Worm (Caenorhabditis elegans) whole organism, mixed stage, embryonic: ENCODE measurements around the gene K11G12.6.

Source experiments
- nhr-28 ChIP-seq: fragments of 150-350 bp; optimal IDR thresholded peaks from 2 replicates; lab custom pipeline; 2014; ENCODE audit warnings: missing biosample characterization, missing genetic modification characterization
- nhr-76 ChIP-seq: sonication (generic microtip); optimal IDR thresholded peaks from 2 replicates; lab custom pipeline; 2017; ENCODE audit warnings: missing biosample characterization, missing genetic modification characterization
- snpc-4 ChIP-seq: fragments of 150-350 bp; optimal IDR thresholded peaks from 2 replicates; lab custom pipeline; 2014; ENCODE audit warnings: missing biosample characterization, missing genetic modification characterization
- sptf-1 ChIP-seq: sonication (generic microtip); optimal IDR thresholded peaks from 2 replicates; lab custom pipeline; 2017; ENCODE audit warnings: mild to moderate bottlenecking, missing genetic modification characterization, moderate library complexity, missing compliant biosample characterization
- zip-8 ChIP-seq: fragments of 150-350 bp; optimal IDR thresholded peaks from 2 replicates; lab custom pipeline; 2014; ENCODE audit warnings: missing biosample characterization, missing genetic modification characterization

- TF ChIP-seq nhr-76 (no peak), sptf-1 (tag; lab: Kevin White, UChicago) (no peak), snpc-4 (tag; lab: Kevin White, UChicago) (no peak), zip-8 (tag; lab: Kevin White, UChicago) (no peak), nhr-28 (no peak)
Observed at ce11 chrX:6741532-6741931, 12.1 kb upstream of the K11G12.6 start.
